Fruit fly (Drosophila melanogaster) Kc167 (cell line): ENCODE data around the gene Jhbp4.

Experiments used
- Myc ChIP-seq: fragments of >200 bp; optimal IDR thresholded peaks from 2 replicates; lab custom pipeline; 2017; ENCODE audit warnings: missing external identifiers
- h ChIP-seq: fragments of >200 bp; optimal IDR thresholded peaks from 3 replicates; lab custom pipeline; 2018; ENCODE audit warnings: missing external identifiers
- insv ChIP-seq: fragments of >200 bp; optimal IDR thresholded peaks from 3 replicates; lab custom pipeline; 2018; ENCODE audit warnings: missing external identifiers
- psq ChIP-seq: fragments of >200 bp; optimal IDR thresholded peaks from 2 replicates; lab custom pipeline; 2017; ENCODE audit warnings: missing external identifiers

DNA sequence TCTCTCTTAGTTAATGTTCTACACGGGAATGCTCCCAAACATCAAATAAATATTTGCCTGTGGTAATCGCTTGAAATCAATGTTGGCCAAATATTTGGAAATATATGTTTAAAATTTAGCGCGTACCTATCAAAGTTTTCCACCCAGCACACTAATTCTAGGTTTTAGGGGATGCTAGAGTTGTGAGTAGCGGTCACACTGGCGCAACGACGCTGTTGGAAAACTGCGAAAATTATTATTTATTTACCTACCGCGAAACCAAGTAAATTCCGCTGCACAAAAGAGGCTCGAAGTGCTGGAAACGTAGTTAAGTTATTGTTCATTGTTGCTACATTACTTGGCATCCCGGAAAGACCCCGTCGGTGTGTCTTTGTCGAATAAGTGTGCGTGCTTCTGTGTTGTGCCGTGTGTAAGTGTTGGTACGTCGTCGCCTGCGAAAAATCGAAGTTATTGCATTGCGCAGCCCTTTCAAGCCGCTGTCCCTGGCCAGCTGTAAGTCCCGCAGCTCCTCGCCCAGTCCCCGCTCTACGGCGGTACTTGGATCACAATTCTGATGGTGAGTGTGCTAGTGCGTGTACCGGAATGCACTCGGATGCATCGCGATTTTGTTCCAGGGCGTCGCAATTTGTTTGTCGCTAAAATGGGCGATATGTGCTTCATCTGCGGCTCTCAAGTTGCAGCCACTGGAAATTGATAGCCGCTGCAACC, 7.5 kb downstream of the Jhbp4 start, which contains the start of gene msps:
- TF ChIP-seq psq (lab: Kevin White, UChicago) = no peak
- no peak for TF ChIP-seq insv
- TF ChIP-seq h (lab: Kevin White, UChicago) = no peak
- TF ChIP-seq Myc (lab: Kevin White, UChicago) = no peak
